Fruit fly (Drosophila melanogaster) whole organism, embryonic: ENCODE data around the gene CG7179.

ENCODE experiments used
- Atf3 ChIP-seq: fragments of 200-800 bp; sonication (Bioruptor generic); optimal IDR thresholded peaks from 3 replicates; lab custom pipeline; 2016; ENCODE audit warnings: missing biosample characterization, missing genetic modification characterization
- Bdp1 ChIP-seq: fragments of 200-800 bp; sonication (Bioruptor generic); optimal IDR thresholded peaks from 3 replicates; lab custom pipeline; 2016; ENCODE audit warnings: missing biosample characterization, missing genetic modification characterization
- C15 ChIP-seq: fragments of 200-800 bp; sonication (Bioruptor generic); IDR thresholded peaks from 3 replicates; pipeline ENCODE4 v1.3.6; 2022; ENCODE audit warnings: missing biosample characterization, missing genetic modification characterization
- CG1024 ChIP-seq: fragments of 200-800 bp; sonication (Bioruptor generic); IDR thresholded peaks from 2 replicates; pipeline ENCODE4 v1.3.6; 2022; ENCODE audit warnings: missing biosample characterization, missing genetic modification characterization
- CG10321 ChIP-seq: fragments of 200-800 bp; sonication (Bioruptor generic); IDR thresholded peaks from 2 replicates; pipeline ENCODE4 v1.3.6; 2022; ENCODE audit warnings: missing biosample characterization, missing genetic modification characterization
- CG10543 ChIP-seq: fragments of 200-800 bp; sonication (Bioruptor generic); optimal IDR thresholded peaks from 3 replicates; lab custom pipeline; 2017; ENCODE audit warnings: missing biosample characterization, mild to moderate bottlenecking, missing genetic modification characterization, moderate library complexity
- CG11504 ChIP-seq: fragments of 200-800 bp; sonication (Bioruptor generic); optimal IDR thresholded peaks from 3 replicates; lab custom pipeline; 2019; ENCODE audit warnings: missing biosample characterization, mild to moderate bottlenecking, missing genetic modification characterization, moderate library complexity
- CG12942 ChIP-seq: fragments of 200-800 bp; sonication (Bioruptor generic); optimal IDR thresholded peaks from 3 replicates; lab custom pipeline; 2016; ENCODE audit warnings: missing biosample characterization, missing genetic modification characterization
- CG1647 ChIP-seq: fragments of 200-800 bp; sonication (Bioruptor generic); optimal IDR thresholded peaks from 3 replicates; lab custom pipeline; 2016; ENCODE audit warnings: missing biosample characterization, missing genetic modification characterization
- CG17359 ChIP-seq: fragments of 200-800 bp; sonication (Bioruptor generic); optimal IDR thresholded peaks from 3 replicates; lab custom pipeline; 2018; ENCODE audit warnings: missing biosample characterization, mild to moderate bottlenecking, missing genetic modification characterization, moderate library complexity
- CG17385 ChIP-seq: fragments of 200-800 bp; sonication (Bioruptor generic); optimal IDR thresholded peaks from 3 replicates; lab custom pipeline; 2018; ENCODE audit warnings: missing biosample characterization, mild to moderate bottlenecking, missing genetic modification characterization
- CG17568 ChIP-seq: fragments of 200-800 bp; sonication (Bioruptor generic); optimal IDR thresholded peaks from 2 replicates; lab custom pipeline; 2018; ENCODE audit warnings: missing biosample characterization, mild to moderate bottlenecking, missing genetic modification characterization, moderate library complexity
- CG2129 ChIP-seq: fragments of 200-800 bp; sonication (Bioruptor generic); IDR thresholded peaks from 2 replicates; pipeline ENCODE4 v1.3.6; 2022; ENCODE audit warnings: missing biosample characterization, missing genetic modification characterization; ENCODE audit not compliant: partially characterized antibody
- CG30020 ChIP-seq: fragments of 200-800 bp; optimal IDR thresholded peaks from 2 replicates; lab custom pipeline; 2019; ENCODE audit warnings: missing biosample characterization, mild to moderate bottlenecking, missing genetic modification characterization, moderate library complexity
- CG30403 ChIP-seq: fragments of 200-800 bp; sonication (Bioruptor generic); optimal IDR thresholded peaks from 3 replicates; lab custom pipeline; 2016; ENCODE audit warnings: missing biosample characterization, missing genetic modification characterization
- CG3281 ChIP-seq: fragments of 200-800 bp; sonication (Bioruptor generic); optimal IDR thresholded peaks from 3 replicates; lab custom pipeline; 2017; ENCODE audit warnings: missing biosample characterization, mild to moderate bottlenecking, missing genetic modification characterization
- CG4328 ChIP-seq: fragments of 200-800 bp; sonication (Bioruptor generic); optimal IDR thresholded peaks from 3 replicates; lab custom pipeline; 2017; ENCODE audit warnings: missing biosample characterization, missing genetic modification reagents, missing genetic modification characterization
- CG6175 ChIP-seq: fragments of 200-800 bp; sonication (Bioruptor generic); IDR thresholded peaks from 3 replicates; pipeline ENCODE4 v1.3.6; 2022; ENCODE audit warnings: missing biosample characterization, missing genetic modification characterization
- CG7556 ChIP-seq: fragments of 200-800 bp; sonication (Bioruptor generic); optimal IDR thresholded peaks from 2 replicates; lab custom pipeline; 2017; ENCODE audit warnings: missing biosample characterization, mild to moderate bottlenecking, missing genetic modification characterization
- CG7928 ChIP-seq: fragments of 200-800 bp; sonication (Bioruptor generic); optimal IDR thresholded peaks from 2 replicates; lab custom pipeline; 2017; ENCODE audit warnings: missing biosample characterization, mild to moderate bottlenecking, missing genetic modification characterization
- CG9797 ChIP-seq: fragments of 200-800 bp; sonication (Bioruptor generic); optimal IDR thresholded peaks from 3 replicates; lab custom pipeline; 2018; ENCODE audit warnings: missing biosample characterization, mild to moderate bottlenecking, missing genetic modification characterization
- CG9932 ChIP-seq: fragments of 200-800 bp; sonication (Bioruptor generic); IDR thresholded peaks from 2 replicates; pipeline ENCODE4 v1.3.6; 2022; ENCODE audit warnings: missing biosample characterization, missing genetic modification characterization
- D ChIP-seq, 2 experiments: fragments of 200-800 bp in 1 of 2; fragments of >200 bp in 1 of 2; sonication (Bioruptor generic) in 1 of 2; optimal IDR thresholded peaks; 2 replicates in 1 of 2; 3 replicates in 1 of 2; lab custom pipeline; 2017; ENCODE audit warnings: mild to moderate bottlenecking in 1 of 2, missing biosample characterization in 1 of 2, missing genetic modification characterization in 1 of 2, missing genetic modification reagents in 1 of 2
- Dll ChIP-seq: fragments of 200-800 bp; sonication (Bioruptor generic); IDR thresholded peaks from 4 replicates; pipeline ENCODE4 v1.3.6; 2022; ENCODE audit warnings: missing biosample characterization, missing genetic modification characterization; ENCODE audit not compliant: partially characterized antibody
- MESR4 ChIP-seq: fragments of 200-800 bp; sonication (Bioruptor generic); optimal IDR thresholded peaks from 2 replicates; lab custom pipeline; 2018; ENCODE audit warnings: missing biosample characterization, mild to moderate bottlenecking, missing genetic modification characterization, moderate library complexity
- Neu2 ChIP-seq: fragments of 200-800 bp; sonication (Bioruptor generic); optimal IDR thresholded peaks from 3 replicates; lab custom pipeline; 2016; ENCODE audit warnings: missing biosample characterization, missing genetic modification characterization, borderline replicate concordance
- Nf-YC ChIP-seq: fragments of 200-800 bp; optimal IDR thresholded peaks from 3 replicates; lab custom pipeline; 2019; ENCODE audit warnings: missing biosample characterization, mild to moderate bottlenecking, missing genetic modification characterization, moderate library complexity
- Pdp1 ChIP-seq, 2 experiments: fragments of 200-800 bp; sonication (Bioruptor generic); optimal IDR thresholded peaks; 3 replicates each; lab custom pipeline; 2016; ENCODE audit warnings: missing biosample characterization in 2 of 2, missing genetic modification characterization in 2 of 2, mild to moderate bottlenecking in 1 of 2, moderate library complexity in 1 of 2
- YL-1 ChIP-seq: fragments of 200-800 bp; sonication (Bioruptor generic); optimal IDR thresholded peaks from 3 replicates; lab custom pipeline; 2017; ENCODE audit warnings: missing biosample characterization, mild to moderate bottlenecking, missing genetic modification characterization
- amos ChIP-seq: fragments of 200-800 bp; sonication (Bioruptor generic); IDR thresholded peaks from 2 replicates; pipeline ENCODE4 v1.3.6; 2022; ENCODE audit warnings: missing biosample characterization, missing genetic modification characterization; ENCODE audit not compliant: partially characterized antibody
- bbx ChIP-seq: fragments of 200-800 bp; sonication (Bioruptor generic); IDR thresholded peaks from 2 replicates; pipeline ENCODE4 v1.3.6; 2022; ENCODE audit warnings: missing biosample characterization, missing genetic modification characterization; ENCODE audit not compliant: partially characterized antibody
- cg ChIP-seq: fragments of 200-800 bp; sonication (Bioruptor generic); optimal IDR thresholded peaks from 3 replicates; lab custom pipeline; 2019; ENCODE audit warnings: missing biosample characterization, mild to moderate bottlenecking, missing genetic modification characterization, moderate library complexity
- cwo ChIP-seq: fragments of 200-800 bp; sonication (Bioruptor generic); optimal IDR thresholded peaks from 3 replicates; lab custom pipeline; 2017; ENCODE audit warnings: missing biosample characterization, missing genetic modification characterization, mild to moderate bottlenecking, moderate library complexity, missing genetic modification reagents
- dm ChIP-seq: fragments of 200-800 bp; sonication (Bioruptor generic); optimal IDR thresholded peaks from 3 replicates; lab custom pipeline; 2016; ENCODE audit warnings: missing biosample characterization, missing genetic modification characterization
- gce ChIP-seq: fragments of 200-800 bp; sonication (Bioruptor generic); IDR thresholded peaks from 3 replicates; pipeline ENCODE4 v1.3.6; 2022; ENCODE audit warnings: missing biosample characterization, missing genetic modification characterization
- gem ChIP-seq: fragments of 200-800 bp; sonication (Bioruptor generic); optimal IDR thresholded peaks from 2 replicates; lab custom pipeline; 2019; ENCODE audit warnings: missing biosample characterization, mild to moderate bottlenecking, missing genetic modification characterization, moderate library complexity
- grn ChIP-seq: fragments of 200-800 bp; sonication (Bioruptor generic); optimal IDR thresholded peaks from 3 replicates; lab custom pipeline; 2017; ENCODE audit warnings: missing biosample characterization, missing genetic modification characterization
- hb ChIP-seq: fragments of 200-800 bp; sonication (Bioruptor generic); IDR thresholded peaks from 3 replicates; pipeline ENCODE4 v1.3.6; 2022; ENCODE audit warnings: missing biosample characterization, missing genetic modification characterization; ENCODE audit not compliant: partially characterized antibody
- lilli ChIP-seq: fragments of 200-800 bp; sonication (Bioruptor generic); optimal IDR thresholded peaks from 3 replicates; lab custom pipeline; 2016; ENCODE audit warnings: missing biosample characterization, missing genetic modification characterization
- nerfin-1 ChIP-seq: fragments of 200-800 bp; sonication (Bioruptor generic); optimal IDR thresholded peaks from 3 replicates; lab custom pipeline; 2019; ENCODE audit warnings: missing biosample characterization, mild to moderate bottlenecking, missing genetic modification characterization, moderate library complexity
- onecut ChIP-seq: fragments of 200-800 bp; sonication (Bioruptor generic); IDR thresholded peaks from 2 replicates; pipeline ENCODE4 v1.3.6; 2022; ENCODE audit warnings: missing biosample characterization, missing genetic modification characterization
- pfk ChIP-seq: fragments of 200-800 bp; sonication (Bioruptor generic); optimal IDR thresholded peaks from 2 replicates; lab custom pipeline; 2018; ENCODE audit warnings: missing biosample characterization, mild to moderate bottlenecking, missing genetic modification characterization, moderate library complexity
- schlank ChIP-seq: fragments of 200-800 bp; sonication (Bioruptor generic); optimal IDR thresholded peaks from 2 replicates; lab custom pipeline; 2018; ENCODE audit warnings: missing biosample characterization, mild to moderate bottlenecking, missing genetic modification characterization
- sna ChIP-seq: fragments of 200-800 bp; sonication (Bioruptor generic); IDR thresholded peaks from 2 replicates; pipeline ENCODE4 v1.3.6; 2022; ENCODE audit warnings: missing biosample characterization, missing genetic modification characterization; ENCODE audit not compliant: partially characterized antibody
- stc ChIP-seq: fragments of 200-800 bp; sonication (Bioruptor generic); IDR thresholded peaks from 2 replicates; pipeline ENCODE4 v1.3.6; 2022; ENCODE audit warnings: missing biosample characterization, missing genetic modification characterization
- stwl ChIP-seq: fragments of 200-800 bp; sonication (Bioruptor generic); optimal IDR thresholded peaks from 3 replicates; lab custom pipeline; 2018; ENCODE audit warnings: missing biosample characterization, mild to moderate bottlenecking, missing genetic modification characterization, moderate library complexity
- tna ChIP-seq: fragments of 200-800 bp; sonication (Bioruptor generic); IDR thresholded peaks from 2 replicates; pipeline ENCODE4 v1.3.6; 2022; ENCODE audit warnings: missing biosample characterization, missing genetic modification characterization; ENCODE audit not compliant: partially characterized antibody

Gene CG7179

dm6 chr2L:7782788-7783401, 5.1 kb upstream of the CG7179 start, which contains the start of gene Brd7-9 (continued):
- no peak for TF ChIP-seq pfk (GFP tag; lab: Kevin White, UChicago)
- TF ChIP-seq Dll (GFP tag; lab: Robert Waterston, UW): peak; percentile 69
- TF ChIP-seq hb: no peak
- TF ChIP-seq CG17385 (GFP tag; lab: Kevin White, UChicago): peak; percentile 66
- peak; percentile 51 for TF ChIP-seq CG7928 (GFP tag; lab: Kevin White, UChicago)
- TF ChIP-seq tna (GFP tag; lab: Robert Waterston, UW): 0 out of 2 replicates have a peak, but pooled peaks have one; percentile 36
- peak; percentile 47 for TF ChIP-seq amos (GFP tag; lab: Robert Waterston, UW)
- TF ChIP-seq cg: no peak
- TF ChIP-seq Bdp1 (GFP tag; lab: Kevin White, UChicago): peak; percentile 6
- peak; percentile 28 for TF ChIP-seq nerfin-1 (tag; lab: Kevin White, UChicago)
- TF ChIP-seq bbx (GFP tag; lab: Robert Waterston, UW): peak; percentile 56; the same call in 1 of the 2 replicates
- TF ChIP-seq CG10543 (GFP tag; lab: Kevin White, UChicago): no peak
- peak; percentile 72 for TF ChIP-seq cwo
- TF ChIP-seq lilli (GFP tag; lab: Kevin White, UChicago): peak; percentile 73
- peak; percentile 81 for TF ChIP-seq CG17359
- TF ChIP-seq dm (GFP tag; lab: Kevin White, UChicago): peak; percentile 56
- TF ChIP-seq D (optimal IDR thresholded peaks at IDR 0.05; lab: Kevin White, UChicago): no peak
- TF ChIP-seq D (GFP tag; optimal IDR thresholded peaks at IDR 0.05; lab: Kevin White, UChicago): peak; percentile 61
- TF ChIP-seq gem (tag; lab: Kevin White, UChicago): peak; percentile 81
- no peak for TF ChIP-seq CG1647 (GFP tag; lab: Kevin White, UChicago)
- TF ChIP-seq stc (GFP tag; lab: Robert Waterston, UW): peak; percentile 83
- no peak for TF ChIP-seq CG4328 (GFP tag; lab: Kevin White, UChicago)
- peak; percentile 47; the same call in 2 of the 3 replicates for TF ChIP-seq CG6175 (GFP tag; lab: Robert Waterston, UW)
- peak; percentile 43 for TF ChIP-seq CG12942
- TF ChIP-seq CG10321: peak; percentile 63; the same call in 1 of the 2 replicates
- peak; percentile 28 for TF ChIP-seq Atf3 (GFP tag; lab: Kevin White, UChicago)
- peak; percentile 65 to 76 for TF ChIP-seq Pdp1 (GFP tag; optimal IDR thresholded peaks at IDR 0.05; lab: Kevin White, UChicago)
- TF ChIP-seq CG11504: peak; percentile 71
- TF ChIP-seq CG1024 (GFP tag; lab: Robert Waterston, UW): 0 out of 2 replicates have a peak, but pooled peaks have one; percentile 28
- TF ChIP-seq stwl (tag; lab: Kevin White, UChicago): peak; percentile 88
- TF ChIP-seq Nf-YC: peak; percentile 16
- TF ChIP-seq sna (GFP tag; lab: Robert Waterston, UW): peak; percentile 43
- peak; percentile 85 for TF ChIP-seq CG3281 (GFP tag; lab: Kevin White, UChicago)
- TF ChIP-seq CG9932 (GFP tag; lab: Robert Waterston, UW): peak; percentile 73
- TF ChIP-seq CG7556 (GFP tag; lab: Kevin White, UChicago): peak; percentile 78
- peak; percentile 88 for TF ChIP-seq YL-1 (GFP tag; lab: Kevin White, UChicago)
- peak; percentile 73 for TF ChIP-seq onecut (GFP tag; lab: Robert Waterston, UW)
- no peak for TF ChIP-seq CG2129 (GFP tag; lab: Robert Waterston, UW)
- TF ChIP-seq grn: no peak
- peak; percentile 63; the same call in 1 of the 3 replicates for TF ChIP-seq C15 (GFP tag; lab: Robert Waterston, UW)
- peak; percentile 31 for TF ChIP-seq CG30020 (tag; lab: Kevin White, UChicago)
- no peak for TF ChIP-seq Neu2 (GFP tag; lab: Kevin White, UChicago)
- TF ChIP-seq MESR4 (GFP tag; lab: Kevin White, UChicago): peak; percentile 98
- TF ChIP-seq gce (GFP tag; lab: Robert Waterston, UW): peak; percentile 70; the same call in 1 of the 3 replicates
- peak; percentile 40 for TF ChIP-seq CG17568
- TF ChIP-seq schlank: no peak
- TF ChIP-seq CG30403 (GFP tag; lab: Kevin White, UChicago): peak; percentile 70
- peak; percentile 73 for TF ChIP-seq CG9797 (GFP tag; lab: Kevin White, UChicago)
